Worm (Caenorhabditis elegans): Measurements from ENCODE around the gene lin-15B.

ce11 chrX:15696400-15696799 is 29.5 kb upstream of the lin-15B start, which contains the start of gene ZK662.2:
- TF ChIP-seq ztf-29 (GFP tag; IDR thresholded peaks at IDR 0.05) = no peak
- TF ChIP-seq ztf-23 (GFP tag; IDR thresholded peaks at IDR 0.05) = no peak
- TF ChIP-seq flt-1 (GFP tag; IDR thresholded peaks at IDR 0.05) = no peak
- TF ChIP-seq med-1 (GFP tag; optimal IDR thresholded peaks at IDR 0.05; ENCODE audit: insufficient read depth) = no peak
- no peak for TF ChIP-seq tab-1 (GFP tag; IDR thresholded peaks at IDR 0.05)
- no peak for TF ChIP-seq ref-1 (GFP tag; conservative IDR thresholded peaks at IDR 0.05)
- no peak for TF ChIP-seq klf-2 (GFP tag; conservative IDR thresholded peaks at IDR 0.05)

All from whole organism, midembryonic.